Worm (Caenorhabditis elegans) whole organism, L4/young adult: ENCODE measurements around the gene rpn-13.

Experiments
- W03F9.2 ChIP-seq: fragments of 150-350 bp; optimal IDR thresholded peaks from 2 replicates; lab custom pipeline; 2014; ENCODE audit warnings: missing biosample characterization, missing genetic modification characterization
- dao-5 ChIP-seq: sonication (generic microtip); optimal IDR thresholded peaks from 2 replicates; lab custom pipeline; 2016; ENCODE audit warnings: missing genotype, missing genetic modification characterization, moderate library complexity, missing compliant biosample characterization
- him-1 ChIP-seq: sonication (generic microtip); optimal IDR thresholded peaks from 2 replicates; lab custom pipeline; 2016; ENCODE audit warnings: missing genotype, missing genetic modification reagents, missing genetic modification characterization, missing compliant biosample characterization

DNA sequence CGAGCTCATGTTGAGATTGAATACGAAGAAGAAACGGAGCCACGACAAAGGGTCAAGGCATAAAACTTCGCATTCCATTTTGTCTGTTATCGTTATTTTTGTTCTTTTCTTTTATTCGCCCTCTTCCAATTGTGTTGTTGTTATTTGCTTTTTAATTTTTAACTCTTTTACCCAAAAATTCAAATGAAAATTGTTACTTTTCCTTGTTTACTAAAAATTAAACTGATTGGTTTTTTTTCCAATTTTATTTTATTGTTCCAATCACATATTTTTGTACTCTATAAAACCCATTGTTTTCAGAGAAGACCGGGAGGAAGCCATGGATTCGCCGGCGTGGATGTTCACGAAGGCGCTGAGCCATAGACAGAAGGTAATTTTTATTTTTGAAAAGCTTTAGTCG, 38.7 kb upstream of the rpn-13 start, which contains the start of gene C16A3.5:
- no peak for TF ChIP-seq dao-5 (tag; lab: Kevin White, UChicago)
- TF ChIP-seq him-1 (tag; lab: Kevin White, UChicago): no peak
- TF ChIP-seq W03F9.2 (tag; lab: Kevin White, UChicago): no peak
